Worm (Caenorhabditis elegans): ENCODE measurements around the gene C42D4.19.

DNA sequence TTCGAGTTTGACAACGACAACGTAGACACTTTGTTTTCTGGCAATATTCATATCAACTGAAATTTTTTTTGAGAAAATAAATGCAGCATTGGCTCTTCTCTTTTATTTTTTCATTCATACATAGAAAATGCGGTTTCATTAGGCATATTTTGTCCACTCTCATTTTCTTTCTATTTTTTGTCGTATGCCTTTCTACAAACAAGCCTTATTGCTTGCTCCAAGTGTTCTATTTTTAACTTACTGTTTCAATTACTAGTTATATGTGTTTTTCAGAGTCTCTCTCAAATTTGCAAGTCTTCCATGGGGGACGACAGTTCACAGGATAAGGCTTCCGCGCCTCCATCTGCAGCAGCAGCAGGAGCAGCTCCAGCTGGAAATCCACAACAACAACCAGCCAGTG lies 30.5 kb downstream of the C42D4.19 start, which contains the start of gene kcc-1:
- TF ChIP-seq blmp-1 (tag; optimal IDR thresholded peaks at IDR 0.05; ENCODE audit: insufficient read depth): no peak
- TF ChIP-seq ceh-82 (tag; optimal IDR thresholded peaks at IDR 0.05): no peak
- no peak for TF ChIP-seq nhr-21 (tag; optimal IDR thresholded peaks at IDR 0.05)
- TF ChIP-seq nhr-12 (tag; optimal IDR thresholded peaks at IDR 0.05): no peak
- TF ChIP-seq nhr-11 (tag; optimal IDR thresholded peaks at IDR 0.05): no peak
- no peak for TF ChIP-seq egl-27 (tag; optimal IDR thresholded peaks at IDR 0.05)
- TF ChIP-seq ZK546.5 (tag; optimal IDR thresholded peaks at IDR 0.05): no peak
- no peak for TF ChIP-seq alr-1 (tag; optimal IDR thresholded peaks at IDR 0.05)
- no peak for TF ChIP-seq lin-39 (tag; optimal IDR thresholded peaks at IDR 0.05)
- no peak for TF ChIP-seq elt-1 (tag; optimal IDR thresholded peaks at IDR 0.05)
